Worm (Caenorhabditis elegans): Measurements from ENCODE around the gene F22F7.4.
A peak's percentile ranks its signal among the peaks of the same experiment; 100 is the strongest.

F22F7.4 gene

DNA sequence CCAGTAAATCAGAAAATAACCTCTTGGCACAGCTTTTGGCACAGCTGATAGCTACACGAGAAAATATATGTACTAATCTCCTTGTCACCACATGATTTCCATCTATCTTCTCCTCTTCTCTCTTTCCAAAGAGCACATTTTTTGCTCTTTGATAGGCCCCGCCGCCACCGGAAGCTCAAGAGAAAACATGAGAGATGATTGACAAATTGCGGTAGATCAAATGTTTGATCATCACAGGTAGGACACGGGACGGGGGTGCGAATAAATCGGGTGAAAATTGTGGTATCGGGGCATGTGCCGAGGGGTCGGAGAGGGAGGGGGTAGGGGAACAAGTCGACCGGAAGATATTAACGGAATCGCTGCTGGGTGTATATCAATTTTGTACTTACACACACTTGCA lies 29.8 kb downstream of the F22F7.4 start:
- TF ChIP-seq sptf-1 (tag; optimal IDR thresholded peaks at IDR 0.05) (no peak), hlh-1 (tag; optimal IDR thresholded peaks at IDR 0.05) (no peak), flh-1 (GFP tag; optimal IDR thresholded peaks at IDR 0.05) (no peak), unc-62 (GFP tag; optimal IDR thresholded peaks at IDR 0.05) (peak; percentile 66), nhr-2 (tag; optimal IDR thresholded peaks at IDR 0.05) (no peak), lsy-2 (tag; optimal IDR thresholded peaks at IDR 0.05) (no peak), ham-2 (GFP tag; optimal IDR thresholded peaks at IDR 0.05) (no peak), ceh-83 (GFP tag; optimal IDR thresholded peaks at IDR 0.05) (no peak), ceh-43 (GFP tag; optimal IDR thresholded peaks at IDR 0.05) (no peak), unc-120 (tag; optimal IDR thresholded peaks at IDR 0.05; ENCODE audit: poor library complexity, severe bottlenecking) (peak; percentile 13), ztf-11 (tag; optimal IDR thresholded peaks at IDR 0.05) (no peak), mep-1 (tag; optimal IDR thresholded peaks at IDR 0.05) (no peak)

DNA sequence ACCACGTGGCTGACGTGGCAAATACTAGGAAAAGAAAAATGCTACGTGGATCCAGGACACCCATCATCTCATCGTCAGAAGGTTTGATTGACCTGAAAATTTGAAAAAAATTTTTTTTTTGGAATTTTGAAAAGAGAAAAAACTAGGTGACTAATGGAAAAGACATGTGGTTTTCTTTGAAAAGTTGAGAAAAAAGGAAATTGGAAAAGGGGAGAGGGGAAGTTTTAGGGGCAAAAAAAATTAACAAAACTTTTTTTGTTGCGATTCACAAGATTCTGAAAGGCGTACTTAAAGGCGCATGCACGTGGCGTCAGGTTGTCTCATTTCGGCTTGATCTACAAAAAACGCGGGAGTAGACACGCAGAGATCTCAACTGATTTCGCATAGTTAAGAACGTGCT lies 33.1 kb downstream of the F22F7.4 start, which contains the start of gene Y40B10A.9:
Gene Y40B10A.9 (minus strand): TSS at position 101 of the 400 bp plus-strand sequence.
- TF ChIP-seq flh-1 (GFP tag; optimal IDR thresholded peaks at IDR 0.05) (no peak), drap-1 (GFP tag; optimal IDR thresholded peaks at IDR 0.05) (no peak), ceh-43 (GFP tag; optimal IDR thresholded peaks at IDR 0.05) (no peak), unc-120 (tag; optimal IDR thresholded peaks at IDR 0.05; ENCODE audit: poor library complexity, severe bottlenecking) (no peak), nhr-2 (tag; optimal IDR thresholded peaks at IDR 0.05) (no peak), lin-32 (GFP tag; optimal IDR thresholded peaks at IDR 0.05) (no peak), M03D4.4 (tag; optimal IDR thresholded peaks at IDR 0.05) (no peak), lin-13 (tag; optimal IDR thresholded peaks at IDR 0.05) (no peak), hlh-1 (tag; optimal IDR thresholded peaks at IDR 0.05) (no peak), ceh-83 (GFP tag; optimal IDR thresholded peaks at IDR 0.05) (no peak), nhr-28 (tag; optimal IDR thresholded peaks at IDR 0.05) (no peak)

DNA sequence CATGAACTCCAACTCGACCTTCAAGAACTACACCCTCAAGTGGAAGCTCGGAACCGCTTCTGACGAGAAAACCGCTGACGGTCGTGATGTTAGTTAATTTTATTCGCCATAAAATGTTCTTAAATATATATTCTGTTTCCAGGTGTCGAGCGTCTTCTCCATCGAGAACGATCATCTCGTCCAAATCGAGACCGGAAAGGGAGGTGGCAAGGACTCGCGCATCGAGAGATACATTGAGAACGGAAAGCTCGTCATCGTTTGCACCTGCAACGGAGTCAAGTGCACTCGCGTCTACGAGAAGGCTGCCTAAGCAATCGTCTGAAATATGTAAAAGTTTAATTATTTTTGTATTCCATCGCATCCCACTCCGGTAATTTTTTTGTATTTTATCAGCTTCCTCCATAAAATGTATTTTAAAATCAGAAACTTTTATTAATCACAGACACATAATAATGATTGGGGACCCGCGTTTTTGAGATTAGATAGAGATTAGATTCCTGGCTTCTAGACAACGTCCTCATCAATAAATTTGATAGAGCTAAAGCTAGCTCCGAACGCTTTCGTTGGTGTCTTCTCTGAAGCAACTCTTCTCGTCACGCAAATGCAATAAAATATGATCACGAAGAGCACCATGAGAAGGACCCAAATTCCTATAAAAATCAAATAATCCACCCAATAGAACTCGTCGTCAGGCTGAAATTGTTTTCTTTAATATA lies 37.0 kb downstream of the F22F7.4 start:
- TF ChIP-seq ztf-11 (tag; optimal IDR thresholded peaks at IDR 0.05) (no peak), elt-3 (tag; optimal IDR thresholded peaks at IDR 0.05) (no peak), mab-5 (tag; optimal IDR thresholded peaks at IDR 0.05) (no peak), unc-62 (GFP tag; optimal IDR thresholded peaks at IDR 0.05) (no peak), lin-13 (tag; optimal IDR thresholded peaks at IDR 0.05) (no peak), nhr-237 (tag; optimal IDR thresholded peaks at IDR 0.05) (no peak), elt-1 (tag; optimal IDR thresholded peaks at IDR 0.05; ENCODE audit: borderline replicate concordance, insufficient read depth) (no peak), nhr-76 (tag; optimal IDR thresholded peaks at IDR 0.05) (no peak), ceh-83 (GFP tag; optimal IDR thresholded peaks at IDR 0.05) (no peak), ceh-43 (GFP tag; optimal IDR thresholded peaks at IDR 0.05) (no peak), sem-2 (GFP tag; optimal IDR thresholded peaks at IDR 0.05) (no peak), M03D4.4 (tag; optimal IDR thresholded peaks at IDR 0.05) (no peak), ces-1 (GFP tag; optimal IDR thresholded peaks at IDR 0.05) (no peak), unc-39 (tag; optimal IDR thresholded peaks at IDR 0.05) (no peak), ceh-39 (tag; optimal IDR thresholded peaks at IDR 0.05) (no peak), zip-8 (tag; optimal IDR thresholded peaks at IDR 0.05) (no peak)

DNA sequence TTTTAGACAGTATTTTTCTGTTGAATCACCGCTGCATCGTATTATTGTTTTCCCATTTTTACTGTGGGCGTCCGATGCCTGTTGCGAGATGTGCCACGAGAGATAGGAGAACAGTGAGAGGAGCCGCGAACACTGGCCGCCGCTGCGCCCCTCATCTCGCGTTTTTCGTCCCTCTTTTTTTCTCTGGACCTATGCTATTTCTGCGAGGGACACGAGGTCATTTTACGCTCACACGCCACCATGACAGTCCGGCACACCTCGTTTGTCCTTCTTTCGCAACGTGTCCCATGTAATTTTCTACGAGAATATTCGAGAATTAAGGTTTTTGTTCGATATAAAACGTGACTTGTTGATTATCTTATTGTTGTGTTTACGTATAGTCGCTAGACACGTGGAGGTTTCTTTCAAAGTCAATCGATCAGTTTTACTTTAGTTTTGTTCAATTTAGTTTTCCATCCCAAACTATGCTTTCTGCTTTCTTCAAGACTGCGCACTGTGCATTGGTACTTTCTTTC lies 37.8 kb downstream of the F22F7.4 start, which contains the start of gene lbp-9:
Gene lbp-9 (plus strand): TSS at position 465 of the 515 bp plus-strand sequence.
- TF ChIP-seq sem-2 (GFP tag; optimal IDR thresholded peaks at IDR 0.05) (no peak), hlh-1 (tag; optimal IDR thresholded peaks at IDR 0.05) (no peak), mls-2 (tag; optimal IDR thresholded peaks at IDR 0.05) (no peak), flh-1 (GFP tag; optimal IDR thresholded peaks at IDR 0.05) (no peak), zip-8 (tag; optimal IDR thresholded peaks at IDR 0.05) (no peak)

DNA sequence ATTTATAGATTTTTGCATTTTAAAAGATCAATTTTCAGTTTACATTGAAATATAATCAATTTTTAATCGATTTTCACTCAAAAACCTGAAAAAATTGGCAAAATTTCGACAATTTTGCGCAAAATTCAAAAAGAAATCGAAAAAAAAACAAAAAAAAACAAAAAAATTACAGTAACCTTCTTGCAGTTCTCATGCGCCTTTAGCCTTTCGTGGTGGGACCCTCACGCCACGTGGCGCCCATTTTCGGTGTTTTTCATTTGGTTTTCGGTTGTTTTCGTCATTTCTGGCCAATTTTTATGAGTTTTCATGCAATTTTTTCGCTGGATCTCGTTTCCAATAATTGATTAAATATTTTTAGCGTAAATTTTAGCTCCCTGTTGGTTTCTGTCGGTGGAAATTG lies 38.5 kb downstream of the F22F7.4 start:
- TF ChIP-seq unc-39 (tag; optimal IDR thresholded peaks at IDR 0.05), result no peak

DNA sequence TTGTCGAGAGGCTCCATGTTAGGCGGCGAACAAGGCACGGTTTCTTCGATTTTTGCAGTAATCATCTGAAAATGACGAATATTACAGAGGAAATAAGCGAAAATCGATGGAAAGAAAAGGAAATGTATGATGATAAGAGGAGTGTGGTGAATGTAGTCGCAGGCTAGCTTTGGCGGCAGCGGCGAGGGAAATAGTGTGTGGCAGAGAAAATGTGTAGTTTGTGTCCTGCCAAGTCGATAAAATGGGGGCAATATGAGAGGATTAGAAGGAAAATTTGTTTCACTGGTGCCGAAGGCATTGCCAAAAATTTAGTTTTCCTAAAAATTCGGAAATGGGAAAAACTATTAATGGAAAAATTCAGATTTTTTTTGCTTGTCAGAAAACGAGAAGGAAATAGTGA lies 39.1 kb downstream of the F22F7.4 start, which contains the start of gene nhr-86:
Gene nhr-86 (minus strand): TSS at position 71 of the 400 bp plus-strand sequence.
- TF ChIP-seq nhr-2 (tag; optimal IDR thresholded peaks at IDR 0.05) (peak; percentile 31), ceh-39 (tag; optimal IDR thresholded peaks at IDR 0.05) (peak; percentile 30), ham-2 (GFP tag; optimal IDR thresholded peaks at IDR 0.05) (peak; percentile 53), nhr-28 (tag; optimal IDR thresholded peaks at IDR 0.05) (peak; percentile 51), unc-120 (tag; optimal IDR thresholded peaks at IDR 0.05; ENCODE audit: poor library complexity, severe bottlenecking) (peak; percentile 9), unc-39 (tag; optimal IDR thresholded peaks at IDR 0.05) (no peak), snpc-4 (tag; optimal IDR thresholded peaks at IDR 0.05) (no peak), hlh-1 (tag; optimal IDR thresholded peaks at IDR 0.05) (no peak)

All from whole organism, mixed stage, embryonic.